Worm (Caenorhabditis elegans) whole organism, L3 larva: ENCODE data around the gene lido-8.
A peak's percentile ranks its signal among the peaks of the same experiment; 100 is the strongest.

Experiments used
- R02D3.7 ChIP-seq: fragments of 150-350 bp; optimal IDR thresholded peaks from 2 replicates; lab custom pipeline; 2014; ENCODE audit warnings: missing biosample characterization, missing genetic modification characterization
- ZK546.5 ChIP-seq: sonication (generic microtip); optimal IDR thresholded peaks from 2 replicates; lab custom pipeline; 2017; ENCODE audit warnings: missing biosample characterization, missing genetic modification characterization
- aly-2 ChIP-seq: fragments of 150-350 bp; optimal IDR thresholded peaks from 2 replicates; lab custom pipeline; 2014; ENCODE audit warnings: missing biosample characterization, missing genetic modification characterization
- ama-1 ChIP-seq: fragments of 150-350 bp; optimal IDR thresholded peaks from 2 replicates; lab custom pipeline; 2018
- ceh-16 ChIP-seq: sonication (generic microtip); optimal IDR thresholded peaks from 2 replicates; lab custom pipeline; 2017; ENCODE audit warnings: missing biosample characterization, missing genetic modification characterization
- ceh-28 ChIP-seq: fragments of 150-350 bp; optimal IDR thresholded peaks from 2 replicates; lab custom pipeline; 2014; ENCODE audit warnings: missing biosample characterization, missing genetic modification reagents, missing genetic modification characterization
- ceh-9 ChIP-seq: sonication (generic microtip); optimal IDR thresholded peaks from 2 replicates; lab custom pipeline; 2018; ENCODE audit warnings: missing biosample characterization, missing genetic modification characterization
- daf-12 ChIP-seq: fragments of 150-350 bp; optimal IDR thresholded peaks from 2 replicates; lab custom pipeline; 2014; ENCODE audit warnings: missing biosample characterization, missing genetic modification reagents, missing genetic modification characterization
- egl-27 ChIP-seq: sonication (generic microtip); optimal IDR thresholded peaks from 4 replicates; lab custom pipeline; 2017; ENCODE audit warnings: missing biosample characterization, missing genetic modification reagents, missing genetic modification characterization
- egl-5 ChIP-seq: fragments of 150-350 bp; optimal IDR thresholded peaks from 2 replicates; lab custom pipeline; 2017; ENCODE audit warnings: missing biosample characterization, missing genetic modification reagents, missing genetic modification characterization, inconsistent platforms
- elt-1 ChIP-seq: fragments of 150-350 bp; optimal IDR thresholded peaks from 2 replicates; lab custom pipeline; 2014; ENCODE audit warnings: missing biosample characterization, missing genetic modification characterization
- elt-2 ChIP-seq: sonication (generic microtip); optimal IDR thresholded peaks from 2 replicates; lab custom pipeline; 2016; ENCODE audit warnings: missing genetic modification reagents, mild to moderate bottlenecking, missing genetic modification characterization, missing compliant biosample characterization
- elt-3 ChIP-seq, 3 experiments: fragments of 150-350 bp in 1 of 3; sonication (generic microtip) in 2 of 3; optimal IDR thresholded peaks; 2 replicates in 2 of 3; 4 replicates in 1 of 3; lab custom pipeline; 2014 to 2017; ENCODE audit warnings: missing biosample characterization in 3 of 3, missing genetic modification characterization in 3 of 3
- eor-1 ChIP-seq, 2 experiments: fragments of 150-350 bp; optimal IDR thresholded peaks; 2 replicates each; lab custom pipeline; 2014 to 2018; ENCODE audit warnings: missing biosample characterization in 2 of 2, missing genetic modification characterization in 2 of 2
- fkh-10 ChIP-seq: sonication (generic microtip); optimal IDR thresholded peaks from 2 replicates; lab custom pipeline; 2017; ENCODE audit warnings: missing biosample characterization, missing genetic modification reagents, missing genetic modification characterization
- fos-1 ChIP-seq: fragments of 150-350 bp; optimal IDR thresholded peaks from 2 replicates; lab custom pipeline; 2014; ENCODE audit warnings: missing biosample characterization, missing genetic modification characterization
- hmg-11 ChIP-seq: sonication (generic microtip); optimal IDR thresholded peaks from 2 replicates; lab custom pipeline; 2016; ENCODE audit warnings: missing genetic modification characterization, missing compliant biosample characterization
- jun-1 ChIP-seq: fragments of 150-350 bp; optimal IDR thresholded peaks from 2 replicates; lab custom pipeline; 2014; ENCODE audit warnings: missing biosample characterization, missing genetic modification reagents, missing genetic modification characterization
- lin-15B ChIP-seq: fragments of 150-350 bp; optimal IDR thresholded peaks from 2 replicates; lab custom pipeline; 2014; ENCODE audit warnings: missing biosample characterization, missing genetic modification characterization
- lin-39 ChIP-seq: fragments of 150-350 bp; optimal IDR thresholded peaks from 2 replicates; lab custom pipeline; 2018; ENCODE audit warnings: missing biosample characterization, missing genetic modification reagents, missing genetic modification characterization
- lsy-12 ChIP-seq: sonication (generic microtip); optimal IDR thresholded peaks from 2 replicates; lab custom pipeline; 2016; ENCODE audit warnings: mild to moderate bottlenecking, missing genetic modification characterization, missing compliant biosample characterization
- mml-1 ChIP-seq: fragments of 150-350 bp; sonication (generic microtip); optimal IDR thresholded peaks from 3 replicates; lab custom pipeline; 2014; ENCODE audit warnings: missing biosample characterization, missing genetic modification characterization
- nfya-1 ChIP-seq: sonication (generic microtip); optimal IDR thresholded peaks from 2 replicates; lab custom pipeline; 2017; ENCODE audit warnings: missing genetic modification characterization, mild to moderate bottlenecking, missing compliant biosample characterization, antibody characterized with exemption, moderate library complexity; ENCODE audit not compliant: insufficient read depth
- nhr-11 ChIP-seq: fragments of 150-350 bp; optimal IDR thresholded peaks from 2 replicates; lab custom pipeline; 2014; ENCODE audit warnings: missing biosample characterization, missing genetic modification characterization
- nhr-23 ChIP-seq: fragments of 150-350 bp; optimal IDR thresholded peaks from 2 replicates; lab custom pipeline; 2014; ENCODE audit warnings: missing biosample characterization, missing genetic modification reagents, missing genetic modification characterization
- nhr-237 ChIP-seq: fragments of 150-350 bp; optimal IDR thresholded peaks from 2 replicates; lab custom pipeline; 2014; ENCODE audit warnings: missing biosample characterization, missing genetic modification characterization
- nhr-25 ChIP-seq: sonication (generic microtip); optimal IDR thresholded peaks from 2 replicates; lab custom pipeline; 2017; ENCODE audit warnings: missing biosample characterization, missing genetic modification characterization
- nhr-67 ChIP-seq: fragments of 150-350 bp; optimal IDR thresholded peaks from 2 replicates; lab custom pipeline; 2014; ENCODE audit warnings: missing biosample characterization, missing genetic modification characterization
- pha-4 ChIP-seq: fragments of 150-350 bp; optimal IDR thresholded peaks from 2 replicates; lab custom pipeline; 2014; ENCODE audit warnings: missing biosample characterization, missing genetic modification reagents, missing genetic modification characterization
- pqm-1 ChIP-seq: fragments of 150-350 bp; optimal IDR thresholded peaks from 2 replicates; lab custom pipeline; 2017; ENCODE audit warnings: missing biosample characterization, missing genetic modification characterization, inconsistent platforms
- sea-2 ChIP-seq: fragments of 150-350 bp; sonication (generic microtip); optimal IDR thresholded peaks from 4 replicates; lab custom pipeline; 2014; ENCODE audit warnings: missing biosample characterization, missing genetic modification reagents, missing genetic modification characterization
- skn-1 ChIP-seq: fragments of 150-350 bp; optimal IDR thresholded peaks from 2 replicates; lab custom pipeline; 2014; ENCODE audit warnings: missing biosample characterization, missing genetic modification characterization
- snpc-4 ChIP-seq: fragments of 150-350 bp; optimal IDR thresholded peaks from 2 replicates; lab custom pipeline; 2014; ENCODE audit warnings: missing biosample characterization, missing genetic modification characterization
- unc-39 ChIP-seq: sonication (generic microtip); optimal IDR thresholded peaks from 4 replicates; lab custom pipeline; 2017; ENCODE audit warnings: missing biosample characterization, missing genetic modification characterization
- unc-62 ChIP-seq: fragments of 150-350 bp; sonication (generic microtip); optimal IDR thresholded peaks from 4 replicates; lab custom pipeline; 2014; ENCODE audit warnings: missing biosample characterization, missing genetic modification reagents, missing genetic modification characterization
- zag-1 ChIP-seq: fragments of 150-350 bp; optimal IDR thresholded peaks from 2 replicates; lab custom pipeline; 2014; ENCODE audit warnings: missing biosample characterization, missing genetic modification characterization
- ztf-11 ChIP-seq: fragments of 150-350 bp; optimal IDR thresholded peaks from 2 replicates; lab custom pipeline; 2014; ENCODE audit warnings: missing biosample characterization, missing genetic modification characterization
- ztf-4 ChIP-seq: fragments of 150-350 bp; optimal IDR thresholded peaks from 2 replicates; lab custom pipeline; 2014; ENCODE audit warnings: missing biosample characterization, missing genetic modification characterization

The lido-8 gene

ce11 chrII:2973940-2974402 is 22.9 kb upstream of the lido-8 start (continued):
- peak; percentile 70 for TF ChIP-seq fos-1 (tag; lab: Kevin White, UChicago)
- TF ChIP-seq snpc-4 (tag; lab: Kevin White, UChicago) = peak; percentile 47
- TF ChIP-seq elt-2 (tag; lab: Kevin White, UChicago) = peak; percentile 87
- peak; percentile 97 for TF ChIP-seq nhr-25
- no peak for TF ChIP-seq mml-1 (tag; lab: Kevin White, UChicago)
- TF ChIP-seq zag-1 (tag; lab: Kevin White, UChicago) = peak; percentile 80
- peak; percentile 60 for TF ChIP-seq daf-12 (tag; lab: Kevin White, UChicago)
- no peak for TF ChIP-seq ceh-9 (tag; lab: Kevin White, UChicago)
- TF ChIP-seq eor-1 (tag; optimal IDR thresholded peaks at IDR 0.05; lab: Kevin White, UChicago) = peak in 1 of 2 experiments; percentile 83
- TF ChIP-seq lin-15B = peak; percentile 63
- peak; percentile 84 for TF ChIP-seq pqm-1 (tag; lab: Kevin White, UChicago)
- TF ChIP-seq ama-1 (lab: Kevin White, UChicago) = peak; percentile 82
- TF ChIP-seq nhr-237 (tag; lab: Kevin White, UChicago) = no peak
- peak; percentile 97 for TF ChIP-seq nhr-23
- TF ChIP-seq nfya-1 (tag; lab: Kevin White, UChicago) = peak; percentile 95
- TF ChIP-seq skn-1 (tag; lab: Kevin White, UChicago) = peak; percentile 59
- TF ChIP-seq, all 47 proteins: peak for 32

ce11 chrII:2975561-2976230 is 21.1 kb upstream of the lido-8 start:
- TF ChIP-seq pqm-1 (tag; lab: Kevin White, UChicago) (peak; percentile 69), aly-2 (tag; lab: Kevin White, UChicago) (no peak), lin-39 (tag; lab: Kevin White, UChicago) (no peak), sea-2 (no peak), skn-1 (tag; lab: Kevin White, UChicago) (no peak), jun-1 (tag; lab: Kevin White, UChicago) (peak; percentile 37), ceh-28 (peak; percentile 24), egl-27 (tag; lab: Kevin White, UChicago) (no peak), pha-4 (tag; lab: Kevin White, UChicago) (peak; percentile 70), elt-3 (tag; optimal IDR thresholded peaks at IDR 0.05; lab: Kevin White, UChicago) (no peak), mml-1 (tag; lab: Kevin White, UChicago) (no peak), fkh-10 (GFP tag; lab: Kevin White, UChicago) (no peak), unc-62 (GFP tag; lab: Kevin White, UChicago) (no peak), daf-12 (tag; lab: Kevin White, UChicago) (no peak), ceh-16 (tag; lab: Kevin White, UChicago) (no peak), elt-1 (no peak), elt-2 (tag; lab: Kevin White, UChicago) (peak; percentile 96), ZK546.5 (no peak), ztf-4 (peak; percentile 16), nhr-11 (no peak), nhr-23 (no peak), unc-39 (tag; lab: Kevin White, UChicago) (no peak), lin-15B (no peak), lsy-12 (no peak), ama-1 (lab: Kevin White, UChicago) (no peak), zag-1 (tag; lab: Kevin White, UChicago) (no peak), R02D3.7 (no peak), nhr-25 (no peak)

ce11 chrII:2976597-2976996 is 20.2 kb upstream of the lido-8 start, which contains the start of gene nhr-88:
Gene nhr-88, plus strand, starts transcription at chrII:2976639.
- TF ChIP-seq nfya-1 (tag; lab: Kevin White, UChicago) (peak; percentile 49), jun-1 (tag; lab: Kevin White, UChicago) (no peak), skn-1 (tag; lab: Kevin White, UChicago) (no peak), fkh-10 (GFP tag; lab: Kevin White, UChicago) (no peak), ceh-28 (no peak), ama-1 (lab: Kevin White, UChicago) (peak; percentile 43), nhr-67 (tag; lab: Kevin White, UChicago) (no peak), hmg-11 (peak; percentile 52)

ce11 chrII:2977652-2978051 is 19.2 kb upstream of the lido-8 start:
- no peak for TF ChIP-seq nhr-11
- no peak for TF ChIP-seq egl-5
- no peak for TF ChIP-seq snpc-4 (tag; lab: Kevin White, UChicago)
- TF ChIP-seq nhr-67 (tag; lab: Kevin White, UChicago) = no peak
- TF ChIP-seq lsy-12 = no peak
- no peak for TF ChIP-seq eor-1 (tag; optimal IDR thresholded peaks at IDR 0.05; lab: Kevin White, UChicago)
- TF ChIP-seq ztf-11 (tag; lab: Kevin White, UChicago) = no peak
